Worm (Caenorhabditis elegans) whole organism, L1 larva: ENCODE data around the gene agt-1.

Source experiments
- C16A3.4 ChIP-seq: fragments of 150-350 bp; optimal IDR thresholded peaks from 2 replicates; lab custom pipeline; 2014; ENCODE audit warnings: missing biosample characterization, missing genetic modification characterization
- Y116A8C.19 ChIP-seq: sonication (generic microtip); optimal IDR thresholded peaks from 2 replicates; lab custom pipeline; 2016; ENCODE audit warnings: missing compliant biosample characterization, missing genetic modification characterization, borderline replicate concordance
- alr-1 ChIP-seq: fragments of 200-800 bp; sonication (Bioruptor generic); optimal IDR thresholded peaks from 2 replicates; lab custom pipeline; 2018; ENCODE audit warnings: borderline replicate concordance, mild to moderate bottlenecking, missing genetic modification characterization, missing compliant biosample characterization
- aly-2 ChIP-seq: fragments of 150-350 bp; optimal IDR thresholded peaks from 2 replicates; lab custom pipeline; 2014; ENCODE audit warnings: missing biosample characterization, missing genetic modification characterization
- blmp-1 ChIP-seq: fragments of 150-350 bp; optimal IDR thresholded peaks from 2 replicates; lab custom pipeline; 2014; ENCODE audit warnings: missing biosample characterization, missing genetic modification characterization
- ceh-63 ChIP-seq: fragments of 200-800 bp; sonication (Bioruptor generic); optimal IDR thresholded peaks from 2 replicates; lab custom pipeline; 2018; ENCODE audit warnings: mild to moderate bottlenecking, missing genetic modification characterization, missing compliant biosample characterization
- ceh-8 ChIP-seq: fragments of 200-800 bp; sonication (Bioruptor generic); optimal IDR thresholded peaks from 2 replicates; lab custom pipeline; 2018; ENCODE audit warnings: mild to moderate bottlenecking, missing genetic modification characterization, moderate library complexity, missing compliant biosample characterization
- ceh-82 ChIP-seq, 3 experiments: fragments of 150-350 bp in 1 of 3; sonication (generic microtip) in 2 of 3; optimal IDR thresholded peaks; 2 replicates each; lab custom pipeline; 2014 to 2017; ENCODE audit warnings: missing biosample characterization in 3 of 3, missing genetic modification characterization in 3 of 3
- dpl-1 ChIP-seq, 3 experiments: fragments of 150-350 bp in 2 of 3; sonication (generic microtip) in 1 of 3; optimal IDR thresholded peaks; 2 replicates each; lab custom pipeline; 2014 to 2017; ENCODE audit warnings: missing biosample characterization in 3 of 3, missing genetic modification characterization in 3 of 3, missing genetic modification reagents in 3 of 3
- efl-1 ChIP-seq, 4 experiments: fragments of 150-350 bp; optimal IDR thresholded peaks in 3 of 4; peaks in 1 of 4; 1 replicate in 1 of 4; 2 replicates in 3 of 4; lab custom pipeline; 2014; ENCODE audit warnings: missing biosample characterization in 2 of 4, missing genetic modification characterization in 2 of 4, missing genetic modification reagents in 2 of 4
- egl-27 ChIP-seq, 2 experiments: fragments of 150-350 bp in 1 of 2; sonication (generic microtip); optimal IDR thresholded peaks; 3 replicates each; lab custom pipeline; 2017 to 2018; ENCODE audit warnings: missing biosample characterization in 2 of 2, missing genetic modification characterization in 2 of 2, missing genetic modification reagents in 2 of 2
- elt-2 ChIP-seq: sonication (generic microtip); optimal IDR thresholded peaks from 2 replicates; lab custom pipeline; 2016; ENCODE audit warnings: missing genetic modification characterization, mild to moderate bottlenecking, inconsistent platforms, missing compliant biosample characterization, missing genetic modification reagents
- ets-5 ChIP-seq: fragments of 200-800 bp; sonication (Bioruptor generic); IDR thresholded peaks from 2 replicates; pipeline ENCODE4 v1.3.6; 2022; ENCODE audit warnings: missing genetic modification characterization, missing compliant biosample characterization
- fkh-8 ChIP-seq: sonication (generic microtip); optimal IDR thresholded peaks from 2 replicates; lab custom pipeline; 2016; ENCODE audit warnings: mild to moderate bottlenecking, missing genetic modification characterization, missing compliant biosample characterization
- grh-1 ChIP-seq: fragments of 200-800 bp; sonication (Bioruptor generic); IDR thresholded peaks from 2 replicates; pipeline ENCODE4 v1.3.6; 2022; ENCODE audit warnings: missing genetic modification reagents, missing genetic modification characterization, missing compliant biosample characterization
- hlh-17 ChIP-seq: fragments of 200-800 bp; sonication (Bioruptor generic); optimal IDR thresholded peaks from 2 replicates; lab custom pipeline; 2018; ENCODE audit warnings: missing genetic modification characterization, mild to moderate bottlenecking, missing compliant biosample characterization, moderate library complexity, borderline replicate concordance
- hlh-4 ChIP-seq: sonication (generic microtip); optimal IDR thresholded peaks from 2 replicates; lab custom pipeline; 2016; ENCODE audit warnings: mild to moderate bottlenecking, missing genetic modification characterization, missing compliant biosample characterization
- irx-1 ChIP-seq: sonication (generic microtip); optimal IDR thresholded peaks from 2 replicates; lab custom pipeline; 2016; ENCODE audit warnings: missing genetic modification characterization, missing compliant biosample characterization
- isw-1 ChIP-seq: fragments of 200-800 bp; sonication (Bioruptor generic); IDR thresholded peaks from 2 replicates; pipeline ENCODE4 v1.3.6; 2022; ENCODE audit warnings: missing genetic modification characterization, missing compliant biosample characterization
- lin-13 ChIP-seq: fragments of 150-350 bp; optimal IDR thresholded peaks from 2 replicates; lab custom pipeline; 2014; ENCODE audit warnings: missing biosample characterization, missing genetic modification reagents, missing genetic modification characterization
- lin-35 ChIP-seq, 2 experiments: fragments of 150-350 bp; optimal IDR thresholded peaks; 2 replicates each; lab custom pipeline; 2014; ENCODE audit warnings: missing biosample characterization in 2 of 2, missing genetic modification characterization in 2 of 2, missing genetic modification reagents in 2 of 2
- lir-3 ChIP-seq: sonication (generic microtip); optimal IDR thresholded peaks from 2 replicates; lab custom pipeline; 2016; ENCODE audit warnings: mild to moderate bottlenecking, missing genetic modification characterization, moderate library complexity, missing compliant biosample characterization; ENCODE audit not compliant: poor library complexity
- lsy-2 ChIP-seq, 2 experiments: fragments of 150-350 bp; optimal IDR thresholded peaks; 2 replicates each; lab custom pipeline; 2014; ENCODE audit warnings: missing biosample characterization in 2 of 2, missing genetic modification characterization in 2 of 2
- mdl-1 ChIP-seq, 2 experiments: fragments of 150-350 bp; optimal IDR thresholded peaks; 2 replicates each; lab custom pipeline; 2014 to 2017; ENCODE audit warnings: missing biosample characterization in 2 of 2, missing genetic modification characterization in 2 of 2, inconsistent platforms in 1 of 2
- nhr-19 ChIP-seq: fragments of 200-800 bp; sonication (Bioruptor generic); conservative IDR thresholded peaks from 2 replicates; pipeline ENCODE4 v1.3.6; 2022; ENCODE audit warnings: missing genetic modification characterization, missing compliant biosample characterization
- nhr-20 ChIP-seq: sonication (generic microtip); optimal IDR thresholded peaks from 2 replicates; lab custom pipeline; 2016; ENCODE audit warnings: mild to moderate bottlenecking, missing genetic modification characterization, missing compliant biosample characterization
- nhr-47 ChIP-seq: sonication (generic microtip); optimal IDR thresholded peaks from 2 replicates; lab custom pipeline; 2016; ENCODE audit warnings: mild to moderate bottlenecking, missing genetic modification characterization, moderate library complexity, missing compliant biosample characterization
- nhr-71 ChIP-seq: sonication (generic microtip); optimal IDR thresholded peaks from 2 replicates; lab custom pipeline; 2016; ENCODE audit warnings: mild to moderate bottlenecking, missing genetic modification characterization, moderate library complexity, missing compliant biosample characterization
- pag-3 ChIP-seq: sonication (generic microtip); optimal IDR thresholded peaks from 2 replicates; lab custom pipeline; 2017; ENCODE audit warnings: missing genetic modification characterization, mild to moderate bottlenecking, missing compliant biosample characterization, antibody characterized with exemption, borderline replicate concordance; ENCODE audit not compliant: insufficient read depth
- pqm-1 ChIP-seq: sonication (generic microtip); optimal IDR thresholded peaks from 3 replicates; lab custom pipeline; 2017; ENCODE audit warnings: missing biosample characterization, missing genetic modification characterization
- skn-1 ChIP-seq: fragments of 150-350 bp; optimal IDR thresholded peaks from 2 replicates; lab custom pipeline; 2014; ENCODE audit warnings: missing biosample characterization, missing genetic modification characterization
- snpc-4 ChIP-seq: fragments of 150-350 bp; optimal IDR thresholded peaks from 2 replicates; lab custom pipeline; 2014; ENCODE audit warnings: missing biosample characterization, missing genetic modification characterization
- snu-23 ChIP-seq: sonication (generic microtip); optimal IDR thresholded peaks from 2 replicates; lab custom pipeline; 2016; ENCODE audit warnings: missing genetic modification characterization, missing compliant biosample characterization
- sox-4 ChIP-seq: sonication (generic microtip); optimal IDR thresholded peaks from 2 replicates; lab custom pipeline; 2016; ENCODE audit warnings: missing genetic modification characterization, missing compliant biosample characterization
- sup-37 ChIP-seq: fragments of 200-800 bp; sonication (Bioruptor generic); optimal IDR thresholded peaks from 2 replicates; lab custom pipeline; 2018; ENCODE audit warnings: mild to moderate bottlenecking, missing genetic modification characterization, missing compliant biosample characterization
- tlp-1 ChIP-seq: fragments of 150-350 bp; optimal IDR thresholded peaks from 2 replicates; lab custom pipeline; 2014; ENCODE audit warnings: missing biosample characterization, missing genetic modification characterization
- unc-130 ChIP-seq: fragments of 150-350 bp; optimal IDR thresholded peaks from 2 replicates; lab custom pipeline; 2017; ENCODE audit warnings: missing biosample characterization, missing genetic modification characterization, inconsistent platforms
- xbp-1 ChIP-seq: sonication (generic microtip); optimal IDR thresholded peaks from 2 replicates; lab custom pipeline; 2016; ENCODE audit warnings: missing genetic modification characterization, missing compliant biosample characterization
- zag-1 ChIP-seq: fragments of 150-350 bp; optimal IDR thresholded peaks from 2 replicates; lab custom pipeline; 2014; ENCODE audit warnings: missing biosample characterization, missing genetic modification characterization
- ztf-4 ChIP-seq: fragments of 150-350 bp; optimal IDR thresholded peaks from 2 replicates; lab custom pipeline; 2014; ENCODE audit warnings: missing biosample characterization, missing genetic modification characterization

The agt-1 gene

DNA sequence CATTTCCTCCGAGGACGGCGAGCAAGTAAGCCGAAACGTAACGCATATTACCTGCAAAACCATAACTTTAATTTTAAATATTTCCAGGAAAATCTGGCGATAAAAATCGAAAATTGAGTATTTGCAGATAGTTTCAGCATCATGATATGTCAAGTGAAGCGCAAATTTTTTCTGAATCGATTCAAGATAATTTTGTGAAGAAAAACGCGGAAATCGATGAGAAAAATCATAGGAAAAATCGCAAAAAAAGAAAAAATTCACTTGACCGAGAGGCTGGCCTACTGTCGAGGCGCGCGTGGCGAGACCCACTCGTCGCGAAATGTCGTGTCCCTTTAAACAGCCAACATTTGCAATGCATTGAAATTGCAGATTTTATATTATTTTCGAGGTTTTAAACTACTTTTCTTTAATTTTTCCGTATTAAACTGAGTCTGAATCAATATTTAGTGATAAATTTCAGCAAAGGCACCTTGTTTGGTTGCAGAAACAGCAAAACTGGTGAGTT is 1.1 kb upstream of the agt-1 start, which contains the start of the genes rla-2, popl-7 and Y62E10A.24:
Gene rla-2 (minus strand): TSS at position 51 of the 505 bp plus-strand sequence.
Gene popl-7 (plus strand): TSS at position 455 of the 505 bp plus-strand sequence.
Gene Y62E10A.24 (plus strand): TSS at position 476 of the 505 bp plus-strand sequence.
- TF ChIP-seq sox-4 (tag; lab: Kevin White, UChicago) (no peak), skn-1 (tag; lab: Kevin White, UChicago) (peak; percentile 29), lin-13 (GFP tag; lab: Kevin White, UChicago) (no peak), lir-3 (no peak), aly-2 (no peak), dpl-1 (GFP tag; optimal IDR thresholded peaks at IDR 0.05; lab: Kevin White, UChicago) (peak; percentile 6 to 39 (median 26)), sup-37 (GFP tag; lab: Kevin White, UChicago) (no peak), nhr-20 (tag; lab: Kevin White, UChicago) (no peak), ceh-82 (tag; optimal IDR thresholded peaks at IDR 0.05; lab: Kevin White, UChicago) (peak in 2 of 3 experiments; percentile 10 to 33), lin-35 (GFP tag; optimal IDR thresholded peaks at IDR 0.05; lab: Kevin White, UChicago) (peak; percentile 40 to 71), grh-1 (GFP tag; lab: Robert Waterston, UW) (no peak), tlp-1 (tag; lab: Kevin White, UChicago) (no peak), nhr-47 (peak; percentile 8), efl-1 (optimal IDR thresholded peaks at IDR 0.05; lab: Kevin White, UChicago) (peak; percentile 32 to 50), efl-1 (GFP tag; optimal IDR thresholded peaks at IDR 0.05 in 1 of 2; lab: Kevin White, UChicago) (peak; percentile 41 to 95), elt-2 (no peak), alr-1 (tag; lab: Kevin White, UChicago) (no peak), C16A3.4 (peak; percentile 6), hlh-17 (no peak), ets-5 (no peak), lsy-2 (tag; optimal IDR thresholded peaks at IDR 0.05; lab: Kevin White, UChicago) (peak; percentile 52 to 91), ceh-63 (no peak), nhr-19 (no peak), irx-1 (tag; lab: Kevin White, UChicago) (no peak), ceh-8 (GFP tag; lab: Kevin White, UChicago) (no peak), blmp-1 (tag; lab: Kevin White, UChicago) (peak; percentile 28), unc-130 (peak; percentile 14), pqm-1 (tag; lab: Kevin White, UChicago) (no peak), snu-23 (GFP tag; lab: Kevin White, UChicago) (peak; percentile 35), hlh-4 (tag; lab: Kevin White, UChicago) (no peak)

DNA sequence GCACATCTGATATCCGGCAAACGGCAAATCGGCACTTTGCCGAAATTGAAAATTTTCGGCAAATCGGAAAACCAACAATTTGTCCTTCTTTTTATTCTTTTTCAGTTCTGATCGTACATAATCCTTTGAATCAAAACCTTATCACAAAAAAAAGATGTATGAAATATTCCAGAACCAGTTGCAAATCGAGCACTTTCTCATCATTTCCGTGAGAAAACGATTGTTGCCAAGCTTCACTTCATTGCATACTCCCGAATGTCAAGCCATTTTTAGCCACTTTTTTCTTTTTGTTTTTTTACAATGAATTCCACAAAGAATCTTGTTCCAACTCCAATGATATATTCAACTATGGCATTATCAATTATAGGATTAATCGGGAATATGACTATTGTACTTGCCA is 4.3 kb downstream of the agt-1 start, which contains the start of gene srsx-25:
Gene srsx-25 (plus strand): TSS at position 301 of the 400 bp plus-strand sequence.
- TF ChIP-seq egl-27 (tag; optimal IDR thresholded peaks at IDR 0.05; lab: Kevin White, UChicago) (no peak), isw-1 (GFP tag; lab: Robert Waterston, UW) (no peak), snpc-4 (tag; lab: Kevin White, UChicago) (no peak), xbp-1 (tag; lab: Kevin White, UChicago) (no peak), nhr-19 (no peak), grh-1 (GFP tag; lab: Robert Waterston, UW) (no peak), lir-3 (no peak), alr-1 (tag; lab: Kevin White, UChicago) (no peak), mdl-1 (tag; optimal IDR thresholded peaks at IDR 0.05; lab: Kevin White, UChicago) (no peak), irx-1 (tag; lab: Kevin White, UChicago) (no peak), ztf-4 (tag; lab: Kevin White, UChicago) (no peak), Y116A8C.19 (tag; lab: Kevin White, UChicago) (no peak)

DNA sequence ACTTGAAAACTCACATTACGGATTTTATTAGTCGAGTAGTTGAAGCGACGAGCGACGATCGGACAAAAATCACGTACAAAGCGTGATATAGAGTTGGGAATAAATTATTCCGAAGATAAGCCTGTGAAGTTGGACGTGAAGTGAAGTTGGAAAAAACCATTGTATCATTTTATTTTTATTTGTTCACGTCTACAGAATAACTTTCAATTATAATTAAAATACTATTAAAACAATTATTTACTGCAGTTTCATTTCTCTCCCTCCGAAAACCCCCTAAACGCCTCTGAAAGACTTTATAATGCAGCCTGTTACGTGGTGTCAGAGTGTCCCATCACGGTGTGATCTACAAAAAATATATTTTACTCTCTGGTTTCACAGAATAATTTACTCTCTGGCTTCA is 9.1 kb downstream of the agt-1 start, which contains the start of gene Y62E10A.3:
Gene Y62E10A.3 (minus strand): TSS at position 101 of the 400 bp plus-strand sequence.
- TF ChIP-seq grh-1 (GFP tag; lab: Robert Waterston, UW): no peak
- TF ChIP-seq ztf-4 (tag; lab: Kevin White, UChicago): no peak
- TF ChIP-seq irx-1 (tag; lab: Kevin White, UChicago): no peak
- no peak for TF ChIP-seq hlh-4 (tag; lab: Kevin White, UChicago)
- TF ChIP-seq zag-1 (tag; lab: Kevin White, UChicago): no peak
- no peak for TF ChIP-seq nhr-71 (tag; lab: Kevin White, UChicago)
- no peak for TF ChIP-seq ets-5
- no peak for TF ChIP-seq Y116A8C.19 (tag; lab: Kevin White, UChicago)
- no peak for TF ChIP-seq fkh-8 (tag; lab: Kevin White, UChicago)
- no peak for TF ChIP-seq pag-3 (tag; lab: Kevin White, UChicago)
- TF ChIP-seq nhr-47: no peak
- TF ChIP-seq ceh-63: no peak
